Worm (Caenorhabditis elegans) whole organism, late embryonic: ENCODE measurements around the gene nhr-58.

ENCODE experiments used
- C08G9.2 ChIP-seq: sonication (generic microtip); optimal IDR thresholded peaks from 2 replicates; lab custom pipeline; 2016; ENCODE audit warnings: mild to moderate bottlenecking, missing genetic modification characterization, moderate library complexity, missing compliant biosample characterization
- ceh-18 ChIP-seq: sonication (generic microtip); optimal IDR thresholded peaks from 2 replicates; lab custom pipeline; 2016; ENCODE audit warnings: missing genetic modification characterization, missing compliant biosample characterization
- ceh-2 ChIP-seq: sonication (generic microtip); optimal IDR thresholded peaks from 2 replicates; lab custom pipeline; 2016; ENCODE audit warnings: missing genotype, missing genetic modification characterization, missing compliant biosample characterization
- ets-4 ChIP-seq: sonication (generic microtip); optimal IDR thresholded peaks from 2 replicates; lab custom pipeline; 2016; ENCODE audit warnings: missing genetic modification characterization, missing compliant biosample characterization
- fkh-10 ChIP-seq: fragments of 150-350 bp; optimal IDR thresholded peaks from 2 replicates; lab custom pipeline; 2014; ENCODE audit warnings: missing biosample characterization, missing genetic modification reagents, missing genetic modification characterization
- hlh-15 ChIP-seq: sonication (generic microtip); optimal IDR thresholded peaks from 2 replicates; lab custom pipeline; 2016; ENCODE audit warnings: missing genetic modification characterization, missing compliant biosample characterization
- lin-11 ChIP-seq: fragments of 200-800 bp; sonication (Bioruptor generic); optimal IDR thresholded peaks from 2 replicates; lab custom pipeline; 2018; ENCODE audit warnings: mild to moderate bottlenecking, missing genetic modification characterization, missing compliant biosample characterization
- pag-3 ChIP-seq: sonication (generic microtip); optimal IDR thresholded peaks from 2 replicates; lab custom pipeline; 2016; ENCODE audit warnings: missing compliant biosample characterization, missing genetic modification characterization, borderline replicate concordance
- pat-9 ChIP-seq: fragments of 200-800 bp; sonication (Bioruptor generic); optimal IDR thresholded peaks from 2 replicates; lab custom pipeline; 2018; ENCODE audit warnings: mild to moderate bottlenecking, missing genetic modification characterization, moderate library complexity, missing compliant biosample characterization
- pax-1 ChIP-seq: fragments of 150-350 bp; optimal IDR thresholded peaks from 2 replicates; lab custom pipeline; 2014; ENCODE audit warnings: missing biosample characterization, missing genetic modification characterization
- unc-55 ChIP-seq: sonication (generic microtip); optimal IDR thresholded peaks from 2 replicates; lab custom pipeline; 2017; ENCODE audit warnings: missing biosample characterization, missing genetic modification reagents, missing genetic modification characterization
- unc-86 ChIP-seq: sonication (generic microtip); optimal IDR thresholded peaks from 2 replicates; lab custom pipeline; 2016; ENCODE audit warnings: missing genetic modification characterization, missing compliant biosample characterization

- TF ChIP-seq C08G9.2 (tag; lab: Kevin White, UChicago) (no peak), fkh-10 (GFP tag; lab: Kevin White, UChicago) (no peak), pag-3 (tag; lab: Kevin White, UChicago) (no peak), unc-86 (no peak), hlh-15 (tag; lab: Kevin White, UChicago) (no peak), ceh-2 (tag; lab: Kevin White, UChicago) (no peak), ets-4 (no peak), lin-11 (tag; lab: Kevin White, UChicago) (no peak), ceh-18 (tag; lab: Kevin White, UChicago) (no peak), pax-1 (tag; lab: Kevin White, UChicago) (no peak), unc-55 (no peak), pat-9 (tag; lab: Kevin White, UChicago) (no peak)
Observed at ce11 chrV:486684-487083, 45.4 kb upstream of the nhr-58 start, which contains the start of gene nhr-211.
